Worm (Caenorhabditis elegans): ENCODE measurements around the gene Y81B9A.3.

The Y81B9A.3 gene

DNA sequence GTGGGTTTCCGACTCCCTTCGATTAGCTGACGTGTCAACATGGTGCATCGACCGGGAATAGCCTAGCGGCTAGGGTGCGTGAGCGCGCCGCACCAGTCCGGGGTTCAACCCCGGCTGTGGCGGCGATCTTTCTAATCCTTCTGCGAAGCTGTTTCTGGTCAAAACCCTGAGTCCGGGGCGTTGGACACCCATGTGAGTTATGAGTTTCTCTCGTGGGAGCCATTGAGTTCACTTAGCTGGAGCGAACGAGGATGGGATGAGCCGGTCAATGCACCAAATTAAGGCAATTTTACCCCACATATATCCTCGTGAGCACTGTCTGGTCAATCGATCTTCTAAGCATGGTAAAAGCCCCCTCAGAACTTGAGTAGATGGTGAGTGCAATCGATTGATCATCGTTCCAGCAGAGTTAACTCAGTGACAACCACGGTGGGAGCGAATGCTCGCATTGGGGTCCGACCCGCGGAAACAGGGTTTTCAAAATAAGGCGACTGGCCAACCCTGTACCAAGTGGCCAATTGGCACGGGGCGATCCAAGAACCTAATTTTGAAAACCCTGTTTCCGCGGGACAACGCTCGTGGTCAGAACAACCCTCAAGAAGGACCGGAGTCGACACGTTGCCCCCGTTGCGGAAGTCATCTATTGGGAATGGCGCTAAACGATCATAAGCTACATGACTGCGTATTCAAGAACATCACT is 9.7 kb downstream of the Y81B9A.3 start, which contains the start of gene Y81B9A.1 (continued):
- TF ChIP-seq mel-28 (tag; optimal IDR thresholded peaks at IDR 0.05; ENCODE audit: borderline replicate concordance) (no peak), egl-44 (GFP tag; IDR thresholded peaks at IDR 0.05) (no peak), D2030.7 (GFP tag; IDR thresholded peaks at IDR 0.05) (peak; percentile 86), chd-7 (tag; optimal IDR thresholded peaks at IDR 0.05) (no peak), efl-1 (GFP tag; optimal IDR thresholded peaks at IDR 0.05) (no peak), sptf-2 (GFP tag; optimal IDR thresholded peaks at IDR 0.05) (no peak), ztf-22 (GFP tag; optimal IDR thresholded peaks at IDR 0.05) (no peak), hlh-26 (GFP tag; conservative IDR thresholded peaks at IDR 0.05) (no peak), dpl-1 (GFP tag; optimal IDR thresholded peaks at IDR 0.05) (no peak), C17E4.6 (GFP tag; IDR thresholded peaks at IDR 0.05) (no peak), ceh-100 (GFP tag; IDR thresholded peaks at IDR 0.05) (no peak), hsf-1 (GFP tag; IDR thresholded peaks at IDR 0.05) (no peak), somi-1 (GFP tag; optimal IDR thresholded peaks at IDR 0.05) (no peak), ztf-18 (tag; optimal IDR thresholded peaks at IDR 0.05) (no peak), hmg-20 (GFP tag; IDR thresholded peaks at IDR 0.05) (no peak), rpc-1 (optimal IDR thresholded peaks at IDR 0.05) (peak; percentile 22), rpc-1 (tag; optimal IDR thresholded peaks at IDR 0.05) (peak; percentile 56), F52B5.7 (tag; optimal IDR thresholded peaks at IDR 0.05) (no peak), tbx-9 (tag; optimal IDR thresholded peaks at IDR 0.05; ENCODE audit: borderline replicate concordance) (no peak), F33H1.4 (GFP tag; IDR thresholded peaks at IDR 0.05) (no peak), K11D2.4 (GFP tag; IDR thresholded peaks at IDR 0.05) (no peak), lir-1 (GFP tag; conservative IDR thresholded peaks at IDR 0.05) (no peak), cebp-1 (GFP tag; IDR thresholded peaks at IDR 0.05) (no peak), cebp-1 (tag; optimal IDR thresholded peaks at IDR 0.05) (no peak), hlh-12 (tag; optimal IDR thresholded peaks at IDR 0.05) (no peak), madf-3 (GFP tag; IDR thresholded peaks at IDR 0.05) (no peak), nhr-90 (tag; optimal IDR thresholded peaks at IDR 0.05) (no peak), F10E7.11 (tag; optimal IDR thresholded peaks at IDR 0.05) (no peak), rcor-1 (GFP tag; IDR thresholded peaks at IDR 0.05) (0 out of 2 replicates have a peak, but pooled peaks have one; percentile 29), madf-8 (GFP tag; conservative IDR thresholded peaks at IDR 0.05) (no peak), ztf-6 (GFP tag; IDR thresholded peaks at IDR 0.05) (no peak), aptf-3 (GFP tag; IDR thresholded peaks at IDR 0.05) (no peak), dpff-1 (tag; optimal IDR thresholded peaks at IDR 0.05) (no peak), B0019.2 (GFP tag; conservative IDR thresholded peaks at IDR 0.05) (no peak), dox-1 (GFP tag; IDR thresholded peaks at IDR 0.05) (no peak), zfh-2 (GFP tag; conservative IDR thresholded peaks at IDR 0.05) (0 out of 2 replicates have a peak, but pooled peaks have one; percentile 20)

DNA sequence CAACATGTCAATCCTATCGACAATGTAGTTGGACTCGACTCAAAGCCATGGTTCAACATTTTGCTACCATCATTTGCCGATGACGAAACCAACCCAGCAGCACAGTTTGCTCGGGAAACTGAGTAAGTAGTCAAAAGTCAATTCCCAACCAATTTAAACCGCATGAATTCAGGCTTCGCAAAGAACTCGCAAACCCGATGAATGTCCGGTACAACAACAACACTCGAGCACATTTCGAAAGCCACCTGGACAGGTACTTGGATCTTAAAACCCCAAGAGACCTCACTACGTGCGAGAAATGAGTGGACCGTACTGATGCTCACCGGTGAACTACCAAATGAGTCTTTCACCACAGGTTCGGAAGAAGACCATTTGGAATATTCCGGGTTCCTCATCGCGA is 11.8 kb downstream of the Y81B9A.3 start:
- no peak for TF ChIP-seq F10E7.11 (tag; optimal IDR thresholded peaks at IDR 0.05)

DNA sequence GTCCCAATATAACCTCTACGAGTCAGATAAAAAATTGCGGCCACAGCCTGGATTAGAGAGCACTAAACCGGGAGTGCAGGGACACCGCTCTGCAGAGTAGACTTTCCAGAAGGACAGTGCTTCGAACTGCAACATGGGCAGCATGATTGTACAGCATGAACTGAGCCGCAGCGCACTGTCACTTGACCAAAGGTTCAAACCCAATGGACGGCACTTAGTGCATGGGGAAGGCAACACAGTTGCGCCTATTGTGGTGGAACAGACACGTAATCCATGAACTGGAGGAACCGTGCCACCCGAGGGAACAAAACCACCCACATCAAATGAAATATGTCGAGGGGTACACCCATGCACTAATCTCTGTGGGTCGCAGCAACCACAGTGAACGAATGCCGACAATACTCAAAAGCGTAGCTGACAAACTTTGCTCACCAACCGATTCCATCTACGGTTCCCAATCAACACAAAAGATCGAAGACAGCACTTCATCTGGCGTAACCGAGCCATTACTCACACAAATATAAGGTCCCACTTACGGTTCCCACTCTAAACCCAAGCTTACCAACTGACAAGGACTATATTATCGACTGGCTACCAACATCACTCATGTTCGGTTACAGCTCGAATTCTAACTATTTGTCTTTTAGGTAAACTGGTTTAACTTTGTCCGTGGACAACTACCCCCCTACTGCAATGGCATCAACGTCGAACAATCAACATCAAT is 13.3 kb downstream of the Y81B9A.3 start:
- TF ChIP-seq dox-1 (GFP tag; IDR thresholded peaks at IDR 0.05): no peak
- no peak for TF ChIP-seq fkh-3 (tag; optimal IDR thresholded peaks at IDR 0.05)
- TF ChIP-seq F23B12.7 (tag; optimal IDR thresholded peaks at IDR 0.05; ENCODE audit: insufficient read depth): no peak
- TF ChIP-seq dpff-1 (tag; optimal IDR thresholded peaks at IDR 0.05): no peak
- TF ChIP-seq T26A5.8 (tag; optimal IDR thresholded peaks at IDR 0.05): no peak
- TF ChIP-seq nhr-120 (GFP tag; IDR thresholded peaks at IDR 0.05): no peak
- no peak for TF ChIP-seq F22D6.2 (tag; optimal IDR thresholded peaks at IDR 0.05)
- TF ChIP-seq B0019.2 (GFP tag; conservative IDR thresholded peaks at IDR 0.05): no peak
- TF ChIP-seq hlh-12 (tag; optimal IDR thresholded peaks at IDR 0.05): no peak
- TF ChIP-seq xnd-1 (tag; optimal IDR thresholded peaks at IDR 0.05): no peak
- TF ChIP-seq nfya-2 (GFP tag; IDR thresholded peaks at IDR 0.05): no peak
- no peak for TF ChIP-seq mel-28 (tag; optimal IDR thresholded peaks at IDR 0.05; ENCODE audit: borderline replicate concordance)
- no peak for TF ChIP-seq nhr-90 (tag; optimal IDR thresholded peaks at IDR 0.05)
- TF ChIP-seq lin-40 (tag; optimal IDR thresholded peaks at IDR 0.05): no peak
- TF ChIP-seq attf-3 (GFP tag; conservative IDR thresholded peaks at IDR 0.05): no peak
- TF ChIP-seq ztf-28 (GFP tag; IDR thresholded peaks at IDR 0.05): no peak
- no peak for TF ChIP-seq rpc-1 (optimal IDR thresholded peaks at IDR 0.05)
- TF ChIP-seq rpc-1 (tag; optimal IDR thresholded peaks at IDR 0.05): no peak

Data from whole organism, young adult.